Fruit fly (Drosophila melanogaster) whole organism, embryonic: ENCODE measurements around the gene mRpL37.

Experiments
- Atf3 ChIP-seq: fragments of 200-800 bp; sonication (Bioruptor generic); optimal IDR thresholded peaks from 3 replicates; lab custom pipeline; 2016; ENCODE audit warnings: missing biosample characterization, missing genetic modification characterization
- C15 ChIP-seq: fragments of 200-800 bp; sonication (Bioruptor generic); IDR thresholded peaks from 3 replicates; pipeline ENCODE4 v1.3.6; 2022; ENCODE audit warnings: missing biosample characterization, missing genetic modification characterization
- CG10209 ChIP-seq: fragments of 200-800 bp; sonication (Bioruptor generic); optimal IDR thresholded peaks from 3 replicates; lab custom pipeline; 2017; ENCODE audit warnings: missing biosample characterization, mild to moderate bottlenecking, missing genetic modification characterization, missing genetic modification reagents
- CG12769 ChIP-seq: fragments of 200-800 bp; sonication (Bioruptor generic); optimal IDR thresholded peaks from 2 replicates; lab custom pipeline; 2019; ENCODE audit warnings: missing biosample characterization, mild to moderate bottlenecking, missing genetic modification characterization, moderate library complexity
- CG15073 ChIP-seq: fragments of 200-800 bp; sonication (Bioruptor generic); optimal IDR thresholded peaks from 2 replicates; lab custom pipeline; 2016; ENCODE audit warnings: missing biosample characterization, missing genetic modification characterization
- CG17612 ChIP-seq: fragments of 200-800 bp; sonication (Bioruptor generic); IDR thresholded peaks from 2 replicates; pipeline ENCODE4 v1.3.6; 2022; ENCODE audit warnings: missing biosample characterization, missing genetic modification characterization
- CG18262 ChIP-seq: fragments of 200-800 bp; optimal IDR thresholded peaks from 3 replicates; lab custom pipeline; 2019; ENCODE audit warnings: missing biosample characterization, mild to moderate bottlenecking, missing genetic modification characterization, moderate library complexity
- CG18619 ChIP-seq: fragments of 200-800 bp; sonication (Bioruptor generic); optimal IDR thresholded peaks from 3 replicates; lab custom pipeline; 2017; ENCODE audit warnings: missing biosample characterization, mild to moderate bottlenecking, missing genetic modification characterization
- CG2116 ChIP-seq: fragments of 200-800 bp; sonication (Bioruptor generic); optimal IDR thresholded peaks from 3 replicates; lab custom pipeline; 2018; ENCODE audit warnings: missing biosample characterization, mild to moderate bottlenecking, missing genetic modification characterization
- CG2712 ChIP-seq: fragments of 200-800 bp; optimal IDR thresholded peaks from 3 replicates; lab custom pipeline; 2019; ENCODE audit warnings: missing biosample characterization, mild to moderate bottlenecking, missing genetic modification characterization, moderate library complexity
- CG3065 ChIP-seq: fragments of 200-800 bp; sonication (Bioruptor generic); optimal IDR thresholded peaks from 2 replicates; lab custom pipeline; 2016; ENCODE audit warnings: missing biosample characterization, missing genetic modification characterization
- CG4617 ChIP-seq: fragments of 200-800 bp; sonication (Bioruptor generic); optimal IDR thresholded peaks from 3 replicates; lab custom pipeline; 2016; ENCODE audit warnings: missing biosample characterization, missing genetic modification characterization, borderline replicate concordance
- CG4854 ChIP-seq: fragments of 200-800 bp; sonication (Bioruptor generic); optimal IDR thresholded peaks from 2 replicates; lab custom pipeline; 2016; ENCODE audit warnings: missing biosample characterization, missing genetic modification characterization, inconsistent platforms
- CG5245 ChIP-seq: fragments of 200-800 bp; sonication (Bioruptor generic); optimal IDR thresholded peaks from 3 replicates; lab custom pipeline; 2016; ENCODE audit warnings: missing biosample characterization, missing genetic modification characterization
- CG6813 ChIP-seq: fragments of 200-800 bp; sonication (Bioruptor generic); optimal IDR thresholded peaks from 2 replicates; lab custom pipeline; 2017; ENCODE audit warnings: missing biosample characterization, missing genetic modification characterization, mild to moderate bottlenecking, moderate library complexity, missing genetic modification reagents
- CG8290 ChIP-seq, 3 experiments: fragments of 200-800 bp; sonication (Bioruptor generic); optimal IDR thresholded peaks; 2 replicates each; lab custom pipeline; 2016 to 2019; ENCODE audit warnings: missing biosample characterization in 3 of 3, missing genetic modification characterization in 3 of 3, mild to moderate bottlenecking in 2 of 3, moderate library complexity in 1 of 3
- Camta ChIP-seq: fragments of 200-800 bp; sonication (Bioruptor generic); optimal IDR thresholded peaks from 2 replicates; lab custom pipeline; 2016; ENCODE audit warnings: missing biosample characterization, missing genetic modification characterization
- CoRest ChIP-seq: fragments of 200-800 bp; sonication (Bioruptor generic); optimal IDR thresholded peaks from 3 replicates; lab custom pipeline; 2018; ENCODE audit warnings: missing biosample characterization, mild to moderate bottlenecking, missing genetic modification characterization, moderate library complexity
- CrebB ChIP-seq: fragments of 200-800 bp; sonication (Bioruptor generic); optimal IDR thresholded peaks from 3 replicates; lab custom pipeline; 2018; ENCODE audit warnings: missing biosample characterization, mild to moderate bottlenecking, missing genetic modification characterization
- Ets65A ChIP-seq: fragments of 200-800 bp; sonication (Bioruptor generic); peaks from one replicate; lab custom pipeline; 2016; ENCODE audit warnings: missing biosample characterization, missing genetic modification characterization
- H15 ChIP-seq: fragments of 200-800 bp; sonication (Bioruptor generic); IDR thresholded peaks from 3 replicates; pipeline ENCODE4 v1.3.6; 2022; ENCODE audit warnings: missing biosample characterization, missing genetic modification characterization
- HHEX ChIP-seq: fragments of 200-800 bp; sonication (Bioruptor generic); optimal IDR thresholded peaks from 3 replicates; lab custom pipeline; 2017; ENCODE audit warnings: missing biosample characterization, mild to moderate bottlenecking, missing genetic modification characterization, missing genetic modification reagents
- Kr ChIP-seq: fragments of 200-800 bp; sonication (Bioruptor generic); optimal IDR thresholded peaks from 2 replicates; lab custom pipeline; 2017; ENCODE audit warnings: missing biosample characterization, mild to moderate bottlenecking, missing genetic modification characterization
- Med ChIP-seq: fragments of 200-800 bp; sonication (Bioruptor generic); peaks from one replicate; lab custom pipeline; 2016; ENCODE audit warnings: missing biosample characterization, missing genetic modification characterization, mild to moderate bottlenecking, inconsistent platforms, moderate library complexity
- Nf-YB ChIP-seq: fragments of 200-800 bp; sonication (Bioruptor generic); optimal IDR thresholded peaks from 3 replicates; lab custom pipeline; 2019; ENCODE audit warnings: missing biosample characterization, mild to moderate bottlenecking, missing genetic modification characterization, moderate library complexity
- NfI ChIP-seq: fragments of 200-800 bp; sonication (Bioruptor generic); optimal IDR thresholded peaks from 3 replicates; lab custom pipeline; 2018; ENCODE audit warnings: missing biosample characterization, mild to moderate bottlenecking, missing genetic modification characterization, moderate library complexity
- Ptx1 ChIP-seq: fragments of 200-800 bp; sonication (Bioruptor generic); IDR thresholded peaks from 2 replicates; pipeline ENCODE4 v1.3.6; 2022; ENCODE audit warnings: missing biosample characterization, missing genetic modification characterization
- Sry-δ ChIP-seq: fragments of 200-800 bp; sonication (Bioruptor generic); optimal IDR thresholded peaks from 2 replicates; lab custom pipeline; 2016; ENCODE audit warnings: missing biosample characterization, missing genetic modification characterization
- Taf1 ChIP-seq: fragments of 200-800 bp; sonication (Bioruptor generic); IDR thresholded peaks from 2 replicates; pipeline ENCODE4 v1.3.6; 2022; ENCODE audit warnings: missing biosample characterization, missing genetic modification characterization
- Xbp1 ChIP-seq: fragments of 200-800 bp; sonication (Bioruptor generic); optimal IDR thresholded peaks from 3 replicates; lab custom pipeline; 2016; ENCODE audit warnings: missing biosample characterization, mild to moderate bottlenecking, missing genetic modification characterization
- ara ChIP-seq: fragments of 200-800 bp; sonication (Bioruptor generic); IDR thresholded peaks from 2 replicates; pipeline ENCODE4 v1.3.6; 2022; ENCODE audit warnings: missing biosample characterization, missing genetic modification characterization
- chif ChIP-seq, 2 experiments: fragments of 200-800 bp; sonication (Bioruptor generic); optimal IDR thresholded peaks; 3 replicates each; lab custom pipeline; 2016; ENCODE audit warnings: missing biosample characterization in 2 of 2, missing genetic modification characterization in 2 of 2
- dimm ChIP-seq: fragments of 200-800 bp; sonication (Bioruptor generic); IDR thresholded peaks from 2 replicates; pipeline ENCODE4 v1.3.6; 2022; ENCODE audit warnings: missing biosample characterization, missing genetic modification characterization
- dysf ChIP-seq: fragments of 200-800 bp; sonication (Bioruptor generic); IDR thresholded peaks from 3 replicates; pipeline ENCODE4 v1.3.6; 2022; ENCODE audit warnings: missing biosample characterization, missing genetic modification characterization
- ems ChIP-seq: fragments of 200-800 bp; sonication (Bioruptor generic); optimal IDR thresholded peaks from 3 replicates; lab custom pipeline; 2016; ENCODE audit warnings: missing biosample characterization, missing genetic modification characterization
- eyg ChIP-seq: fragments of 200-800 bp; sonication (Bioruptor generic); optimal IDR thresholded peaks from 3 replicates; lab custom pipeline; 2016; ENCODE audit warnings: missing biosample characterization, missing genetic modification characterization
- hkb ChIP-seq, 2 experiments: fragments of 200-800 bp in 1 of 2; fragments of >200 bp in 1 of 2; sonication (Bioruptor generic) in 1 of 2; IDR thresholded peaks in 1 of 2; optimal IDR thresholded peaks in 1 of 2; 2 replicates each; pipeline versions ENCODE4 v1.3.6 to Lab custom; 2017 to 2022; ENCODE audit warnings: missing biosample characterization in 1 of 2, missing genetic modification characterization in 1 of 2
- kay ChIP-seq: fragments of 200-800 bp; sonication (Bioruptor generic); optimal IDR thresholded peaks from 2 replicates; lab custom pipeline; 2016; ENCODE audit warnings: missing biosample characterization, missing genetic modification characterization
- ken ChIP-seq: fragments of 200-800 bp; sonication (Bioruptor generic); IDR thresholded peaks from 3 replicates; pipeline ENCODE4 v1.3.6; 2022; ENCODE audit warnings: missing biosample characterization, missing genetic modification characterization
- nerfin-1 ChIP-seq: fragments of 200-800 bp; sonication (Bioruptor generic); optimal IDR thresholded peaks from 3 replicates; lab custom pipeline; 2019; ENCODE audit warnings: missing biosample characterization, mild to moderate bottlenecking, missing genetic modification characterization, moderate library complexity
- pan ChIP-seq, 4 experiments: fragments of >200 bp in 3 of 4; fragments of 200-800 bp in 1 of 4; sonication (Bioruptor generic) in 1 of 4; optimal IDR thresholded peaks in 3 of 4; IDR thresholded peaks in 1 of 4; 2 replicates each; pipeline versions ENCODE4 v1.3.6 to Lab custom; 2017 to 2022; ENCODE audit warnings: missing biosample characterization in 2 of 4, missing genetic modification characterization in 2 of 4, mixed read lengths in 1 of 4
- phol ChIP-seq: fragments of 200-800 bp; sonication (Bioruptor generic); optimal IDR thresholded peaks from 3 replicates; lab custom pipeline; 2018; ENCODE audit warnings: missing biosample characterization, mild to moderate bottlenecking, missing genetic modification characterization, moderate library complexity
- pita ChIP-seq: fragments of 200-800 bp; sonication (Bioruptor generic); optimal IDR thresholded peaks from 2 replicates; lab custom pipeline; 2017; ENCODE audit warnings: missing biosample characterization, mild to moderate bottlenecking, missing genetic modification characterization
- sens ChIP-seq: fragments of 200-800 bp; sonication (Bioruptor generic); peaks from one replicate; lab custom pipeline; 2016; ENCODE audit warnings: missing biosample characterization, missing genetic modification characterization
- ttk ChIP-seq: fragments of 200-800 bp; sonication (Bioruptor generic); IDR thresholded peaks from 2 replicates; pipeline ENCODE4 v2.1.2; 2022; ENCODE audit warnings: missing biosample characterization, missing genetic modification characterization
- vfl ChIP-seq: fragments of 200-800 bp; sonication (Bioruptor generic); optimal IDR thresholded peaks from 2 replicates; lab custom pipeline; 2016; ENCODE audit warnings: missing biosample characterization, missing genetic modification characterization
- yki ChIP-seq: fragments of >200 bp; optimal IDR thresholded peaks from 3 replicates; lab custom pipeline; 2018
- zen2 ChIP-seq: fragments of 200-800 bp; sonication (Bioruptor generic); IDR thresholded peaks from 3 replicates; pipeline ENCODE4 v1.3.6; 2022; ENCODE audit warnings: missing biosample characterization, missing genetic modification characterization; ENCODE audit not compliant: partially characterized antibody
- zfh2 ChIP-seq: fragments of 200-800 bp; sonication (Bioruptor generic); optimal IDR thresholded peaks from 2 replicates; lab custom pipeline; 2016; ENCODE audit warnings: missing biosample characterization, missing genetic modification characterization

Gene mRpL37

DNA sequence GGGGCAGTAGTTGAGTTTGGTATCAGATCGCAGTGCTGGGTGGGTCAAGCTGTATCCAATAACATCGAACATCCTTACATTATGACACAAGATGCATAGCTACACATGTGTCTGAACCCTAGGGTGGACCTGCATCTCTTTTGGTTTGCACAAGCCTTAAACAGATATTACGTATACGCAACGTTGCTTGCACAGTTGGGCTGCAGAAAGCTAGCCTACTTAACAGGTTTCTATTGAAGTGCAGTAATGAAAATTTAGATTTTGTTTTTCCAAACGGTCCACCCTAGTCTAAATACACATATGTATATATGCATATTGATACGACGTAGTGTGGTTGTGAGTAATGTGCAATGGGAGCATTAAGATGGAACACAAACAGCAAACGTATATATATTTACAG is 8.6 kb downstream of the mRpL37 start (continued):
- no peak for TF ChIP-seq ken
- no peak for TF ChIP-seq HHEX (GFP tag; lab: Kevin White, UChicago)
- TF ChIP-seq yki (lab: Kevin White, UChicago), result no peak
- TF ChIP-seq CG5245 (GFP tag; lab: Kevin White, UChicago), result no peak
- TF ChIP-seq CG12769 (tag; lab: Kevin White, UChicago), result no peak
- TF ChIP-seq CG18619 (GFP tag; lab: Kevin White, UChicago), result no peak
- TF ChIP-seq zen2 (GFP tag; lab: Robert Waterston, UW), result no peak
- TF ChIP-seq Sry-δ (GFP tag; lab: Kevin White, UChicago), result no peak
- TF ChIP-seq CG4854, result no peak
- TF ChIP-seq CG18262 (tag; lab: Kevin White, UChicago), result no peak
- TF ChIP-seq kay (GFP tag; lab: Kevin White, UChicago), result no peak
- TF ChIP-seq CG17612 (GFP tag; lab: Robert Waterston, UW), result no peak
- no peak for TF ChIP-seq CG6813 (GFP tag; lab: Kevin White, UChicago)
- no peak for TF ChIP-seq hkb (optimal IDR thresholded peaks at IDR 0.05; lab: Kevin White, UChicago)
- TF ChIP-seq hkb (GFP tag; IDR thresholded peaks at IDR 0.05; lab: Robert Waterston, UW), result 0 out of 2 replicates have a peak, but pooled peaks have one; percentile 13
- no peak for TF ChIP-seq CG2116 (GFP tag; lab: Kevin White, UChicago)
- no peak for TF ChIP-seq CG10209
- TF ChIP-seq dimm (GFP tag; lab: Robert Waterston, UW), result no peak
- TF ChIP-seq CoRest, result no peak
- no peak for TF ChIP-seq Ptx1 (GFP tag; lab: Robert Waterston, UW)
- TF ChIP-seq ara (GFP tag; lab: Robert Waterston, UW), result 0 out of 2 replicates have a peak, but pooled peaks have one; percentile 42
- TF ChIP-seq pita (GFP tag; lab: Kevin White, UChicago), result no peak
- TF ChIP-seq Taf1 (GFP tag; lab: Robert Waterston, UW), result 0 out of 2 replicates have a peak, but pooled peaks have one; percentile 49
- no peak for TF ChIP-seq Atf3 (GFP tag; lab: Kevin White, UChicago)
- no peak for TF ChIP-seq CG8290 (GFP tag; optimal IDR thresholded peaks at IDR 0.05; lab: Kevin White, UChicago)
- TF ChIP-seq CG8290 (tag; optimal IDR thresholded peaks at IDR 0.05; lab: Kevin White, UChicago), result peak in 1 of 2 experiments; percentile 14
- 0 out of 3 replicates have a peak, but pooled peaks have one; percentile 38 for TF ChIP-seq H15 (GFP tag; lab: Robert Waterston, UW)
- no peak for TF ChIP-seq Camta (GFP tag; lab: Kevin White, UChicago)
- TF ChIP-seq vfl (GFP tag; lab: Kevin White, UChicago), result no peak
- no peak for TF ChIP-seq CG2712 (tag; lab: Kevin White, UChicago)
- TF ChIP-seq CG3065 (GFP tag; lab: Kevin White, UChicago), result no peak
- TF ChIP-seq Kr (GFP tag; lab: Kevin White, UChicago), result no peak
- peak; percentile 38 for TF ChIP-seq ems (GFP tag; lab: Kevin White, UChicago)
- TF ChIP-seq ttk (GFP tag; lab: Robert Waterston, UW), result 0 out of 2 replicates have a peak, but pooled peaks have one; percentile 19
- TF ChIP-seq Nf-YB, result no peak
- TF ChIP-seq chif (GFP tag; optimal IDR thresholded peaks at IDR 0.05; lab: Kevin White, UChicago), result no peak
- peak; percentile 57 for TF ChIP-seq sens (GFP tag; lab: Kevin White, UChicago)
- peak; percentile 13 for TF ChIP-seq phol
- no peak for TF ChIP-seq CG4617 (GFP tag; lab: Kevin White, UChicago)
- peak; percentile 74 for TF ChIP-seq Med (GFP tag; lab: Kevin White, UChicago)
- TF ChIP-seq nerfin-1, result no peak
- 0 out of 3 replicates have a peak, but pooled peaks have one; percentile 42 for TF ChIP-seq C15 (GFP tag; lab: Robert Waterston, UW)
- no peak for TF ChIP-seq NfI (GFP tag; lab: Kevin White, UChicago)
- no peak for TF ChIP-seq zfh2
- TF ChIP-seq eyg, result no peak
- no peak for TF ChIP-seq Xbp1 (GFP tag; lab: Kevin White, UChicago)
- no peak for TF ChIP-seq CG15073 (GFP tag; lab: Kevin White, UChicago)
- TF ChIP-seq CrebB, result no peak
- TF ChIP-seq pan (optimal IDR thresholded peaks at IDR 0.05; lab: Kevin White, UChicago), result no peak
- peak in 1 of 2 experiments; percentile 16 for TF ChIP-seq pan (GFP tag; optimal IDR thresholded peaks at IDR 0.05 in 1 of 2, IDR thresholded peaks at IDR 0.05 in 1 of 2)
- TF ChIP-seq dysf (GFP tag; lab: Robert Waterston, UW), result peak; percentile 41; the same call in 1 of the 3 replicates
- peak; percentile 86 for TF ChIP-seq Ets65A
